Fruit fly (Drosophila melanogaster) whole organism, prepupa: ENCODE results near the gene CG14196.
A peak's percentile ranks its signal among the peaks of the same experiment; 100 is the strongest.

Experiments
- Blimp-1 ChIP-seq: fragments of 200-800 bp; sonication (Bioruptor generic); optimal IDR thresholded peaks from 3 replicates; lab custom pipeline; 2017; ENCODE audit warnings: missing biosample characterization, missing genetic modification characterization, mild to moderate bottlenecking, moderate library complexity, missing genetic modification reagents
- CG11294 ChIP-seq: fragments of 200-800 bp; sonication (Bioruptor generic); IDR thresholded peaks from 2 replicates; pipeline ENCODE4 v1.3.6; 2022; ENCODE audit warnings: missing biosample characterization, missing genetic modification characterization
- CG11762 ChIP-seq: fragments of 200-800 bp; sonication (Bioruptor generic); optimal IDR thresholded peaks from 3 replicates; lab custom pipeline; 2016; ENCODE audit warnings: missing biosample characterization, missing genetic modification characterization; ENCODE audit not compliant: insufficient read depth
- CG11902 ChIP-seq: fragments of 200-800 bp; sonication (Bioruptor generic); optimal IDR thresholded peaks from 3 replicates; lab custom pipeline; 2016; ENCODE audit warnings: missing biosample characterization, missing genetic modification characterization
- CG15336 ChIP-seq: fragments of 200-800 bp; sonication (Bioruptor generic); IDR thresholded peaks from 2 replicates; pipeline ENCODE4 v1.3.6; 2022; ENCODE audit warnings: missing biosample characterization, missing genetic modification characterization
- CG16779 ChIP-seq: fragments of 200-800 bp; sonication (Bioruptor generic); optimal IDR thresholded peaks from 3 replicates; lab custom pipeline; 2017; ENCODE audit warnings: missing biosample characterization, mild to moderate bottlenecking, missing genetic modification characterization
- CG31627 ChIP-seq: fragments of 200-800 bp; sonication (Bioruptor generic); optimal IDR thresholded peaks from 3 replicates; lab custom pipeline; 2016; ENCODE audit warnings: missing biosample characterization, missing genetic modification characterization
- CG34406 ChIP-seq: fragments of 200-800 bp; sonication (Bioruptor generic); optimal IDR thresholded peaks from 3 replicates; lab custom pipeline; 2016; ENCODE audit warnings: missing biosample characterization, missing genetic modification characterization
- CG3919 ChIP-seq: fragments of 200-800 bp; sonication (Bioruptor generic); optimal IDR thresholded peaks from 3 replicates; lab custom pipeline; 2016; ENCODE audit warnings: missing biosample characterization, missing genetic modification characterization
- CG6163 ChIP-seq: fragments of 200-800 bp; sonication (Bioruptor generic); IDR thresholded peaks from 3 replicates; pipeline ENCODE4 v1.3.6; 2022; ENCODE audit warnings: missing biosample characterization, missing genetic modification characterization
- CG6854 ChIP-seq: fragments of 200-800 bp; sonication (Bioruptor generic); optimal IDR thresholded peaks from 2 replicates; lab custom pipeline; 2017; ENCODE audit warnings: missing biosample characterization, mild to moderate bottlenecking, missing genetic modification characterization
- CG7368 ChIP-seq: fragments of 200-800 bp; sonication (Bioruptor generic); optimal IDR thresholded peaks from 3 replicates; lab custom pipeline; 2016; ENCODE audit warnings: missing biosample characterization, missing genetic modification characterization
- CG8119 ChIP-seq: fragments of 200-800 bp; sonication (Bioruptor generic); IDR thresholded peaks from 3 replicates; pipeline ENCODE4 v1.3.6; 2022; ENCODE audit warnings: missing biosample characterization, missing genetic modification characterization
- CG9139 ChIP-seq: fragments of 200-800 bp; sonication (Bioruptor generic); optimal IDR thresholded peaks from 3 replicates; lab custom pipeline; 2017; ENCODE audit warnings: missing biosample characterization, mild to moderate bottlenecking, missing genetic modification characterization
- Eip75B ChIP-seq: fragments of 200-800 bp; sonication (Bioruptor generic); optimal IDR thresholded peaks from 3 replicates; lab custom pipeline; 2016; ENCODE audit warnings: missing biosample characterization, missing genetic modification characterization
- Eip78C ChIP-seq: fragments of 200-800 bp; sonication (Bioruptor generic); peaks from one replicate; lab custom pipeline; 2016; ENCODE audit warnings: missing biosample characterization, missing genetic modification characterization
- Eip93F ChIP-seq: fragments of 200-800 bp; sonication (Bioruptor generic); optimal IDR thresholded peaks from 2 replicates; lab custom pipeline; 2016; ENCODE audit warnings: missing biosample characterization, mild to moderate bottlenecking, missing genetic modification characterization
- Ets21C ChIP-seq: fragments of 200-800 bp; sonication (Bioruptor generic); optimal IDR thresholded peaks from 3 replicates; lab custom pipeline; 2016; ENCODE audit warnings: missing biosample characterization, missing genetic modification characterization
- Ets96B ChIP-seq: fragments of 200-800 bp; optimal IDR thresholded peaks from 2 replicates; lab custom pipeline; 2019; ENCODE audit warnings: missing biosample characterization, mild to moderate bottlenecking, missing genetic modification characterization, moderate library complexity
- Gug ChIP-seq: fragments of 200-800 bp; sonication (Bioruptor generic); IDR thresholded peaks from 2 replicates; pipeline ENCODE4 v1.3.6; 2022; ENCODE audit warnings: missing biosample characterization, missing genetic modification characterization
- Hr39 ChIP-seq: fragments of 200-800 bp; sonication (Bioruptor generic); optimal IDR thresholded peaks from 2 replicates; lab custom pipeline; 2016; ENCODE audit warnings: missing biosample characterization, missing genetic modification characterization
- Met ChIP-seq: fragments of 200-800 bp; sonication (Bioruptor generic); optimal IDR thresholded peaks from 3 replicates; lab custom pipeline; 2016; ENCODE audit warnings: missing biosample characterization, missing genetic modification characterization
- OdsH ChIP-seq: fragments of 200-800 bp; sonication (Bioruptor generic); optimal IDR thresholded peaks from 3 replicates; lab custom pipeline; 2016; ENCODE audit warnings: missing biosample characterization, missing genetic modification characterization
- Smox ChIP-seq: fragments of 200-800 bp; sonication (Bioruptor generic); optimal IDR thresholded peaks from 3 replicates; lab custom pipeline; 2016; ENCODE audit warnings: missing biosample characterization, missing genetic modification characterization
- Sox14 ChIP-seq: fragments of 200-800 bp; sonication (Bioruptor generic); optimal IDR thresholded peaks from 3 replicates; lab custom pipeline; 2016; ENCODE audit warnings: missing biosample characterization, missing genetic modification characterization
- cyc ChIP-seq: fragments of 200-800 bp; sonication (Bioruptor generic); optimal IDR thresholded peaks from 3 replicates; lab custom pipeline; 2016; ENCODE audit warnings: missing biosample characterization, missing genetic modification characterization
- dac ChIP-seq: fragments of 200-800 bp; sonication (Bioruptor generic); optimal IDR thresholded peaks from 2 replicates; lab custom pipeline; 2017; ENCODE audit warnings: missing biosample characterization, mild to moderate bottlenecking, missing genetic modification characterization
- esn ChIP-seq: fragments of 200-800 bp; sonication (Bioruptor generic); optimal IDR thresholded peaks from 2 replicates; lab custom pipeline; 2016; ENCODE audit warnings: missing biosample characterization, mild to moderate bottlenecking, missing genetic modification characterization, moderate library complexity
- fd59A ChIP-seq: fragments of 200-800 bp; sonication (Bioruptor generic); optimal IDR thresholded peaks from 2 replicates; lab custom pipeline; 2017; ENCODE audit warnings: missing biosample characterization, mild to moderate bottlenecking, missing genetic modification characterization, missing genetic modification reagents
- fd85E ChIP-seq: fragments of 200-800 bp; sonication (Bioruptor generic); optimal IDR thresholded peaks from 3 replicates; lab custom pipeline; 2016; ENCODE audit warnings: missing biosample characterization, missing genetic modification characterization
- fkh ChIP-seq: fragments of 200-800 bp; sonication (Bioruptor generic); optimal IDR thresholded peaks from 3 replicates; lab custom pipeline; 2017; ENCODE audit warnings: missing biosample characterization, mild to moderate bottlenecking, missing genetic modification characterization, moderate library complexity
- pdm3 ChIP-seq: fragments of 200-800 bp; sonication (Bioruptor generic); optimal IDR thresholded peaks from 3 replicates; lab custom pipeline; 2016; ENCODE audit warnings: missing biosample characterization, missing genetic modification characterization
- salr ChIP-seq, 2 experiments: fragments of 200-800 bp; sonication (Bioruptor generic); optimal IDR thresholded peaks; 3 replicates each; lab custom pipeline; 2016 to 2018; ENCODE audit warnings: missing biosample characterization in 2 of 2, missing genetic modification characterization in 2 of 2, mild to moderate bottlenecking in 1 of 2
- spab ChIP-seq: fragments of 200-800 bp; sonication (Bioruptor generic); optimal IDR thresholded peaks from 2 replicates; lab custom pipeline; 2017; ENCODE audit warnings: missing biosample characterization, mild to moderate bottlenecking, missing genetic modification characterization, missing genetic modification reagents
- ss ChIP-seq, 2 experiments: fragments of 200-800 bp; sonication (Bioruptor generic); optimal IDR thresholded peaks; 2 replicates in 1 of 2; 3 replicates in 1 of 2; lab custom pipeline; 2017 to 2018; ENCODE audit warnings: mild to moderate bottlenecking in 2 of 2, missing biosample characterization in 2 of 2, missing genetic modification characterization in 2 of 2, moderate library complexity in 1 of 2
- svp ChIP-seq: fragments of 200-800 bp; sonication (Bioruptor generic); peaks from one replicate; lab custom pipeline; 2016; ENCODE audit warnings: missing biosample characterization, missing genetic modification characterization
- topi ChIP-seq: fragments of 200-800 bp; sonication (Bioruptor generic); optimal IDR thresholded peaks from 3 replicates; lab custom pipeline; 2016; ENCODE audit warnings: missing biosample characterization, missing genetic modification characterization
- vri ChIP-seq: fragments of 200-800 bp; sonication (Bioruptor generic); optimal IDR thresholded peaks from 3 replicates; lab custom pipeline; 2016; ENCODE audit warnings: missing biosample characterization, mild to moderate bottlenecking, missing genetic modification characterization

Gene CG14196

DNA sequence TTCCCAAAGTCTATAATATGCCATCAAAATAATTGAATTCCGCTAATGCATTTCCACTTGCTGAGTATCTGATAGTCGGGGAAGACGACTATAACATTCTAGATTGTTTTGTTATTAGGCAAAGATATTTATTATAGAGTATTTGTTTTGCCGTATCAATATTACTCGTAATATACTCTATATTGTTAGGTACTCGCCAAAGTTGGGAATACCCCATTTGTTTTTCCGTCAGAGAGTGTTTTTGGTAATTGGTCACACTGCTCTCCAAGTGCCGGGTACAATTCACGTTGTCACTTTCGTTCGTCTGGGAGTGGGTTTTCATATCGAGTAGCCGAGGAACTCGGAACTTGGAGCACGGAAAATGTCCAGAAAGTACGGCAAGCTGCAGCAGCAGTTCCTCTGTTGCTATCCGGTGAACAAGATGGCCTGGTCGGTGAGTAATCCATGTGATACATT is 1.8 kb upstream of the CG14196 start, which contains the start of gene CG7889 (continued):
- TF ChIP-seq fd85E (GFP tag; lab: Kevin White, UChicago) (no peak), CG7368 (GFP tag; lab: Kevin White, UChicago) (no peak), Met (GFP tag; lab: Kevin White, UChicago) (peak; percentile 18), vri (GFP tag; lab: Kevin White, UChicago) (no peak), Ets21C (GFP tag; lab: Kevin White, UChicago) (no peak), CG11902 (GFP tag; lab: Kevin White, UChicago) (no peak), dac (GFP tag; lab: Kevin White, UChicago) (no peak), Hr39 (peak; percentile 7), OdsH (GFP tag; lab: Kevin White, UChicago) (no peak), CG9139 (GFP tag; lab: Kevin White, UChicago) (no peak), esn (GFP tag; lab: Kevin White, UChicago) (peak; percentile 8), CG3919 (peak; percentile 39)

DNA sequence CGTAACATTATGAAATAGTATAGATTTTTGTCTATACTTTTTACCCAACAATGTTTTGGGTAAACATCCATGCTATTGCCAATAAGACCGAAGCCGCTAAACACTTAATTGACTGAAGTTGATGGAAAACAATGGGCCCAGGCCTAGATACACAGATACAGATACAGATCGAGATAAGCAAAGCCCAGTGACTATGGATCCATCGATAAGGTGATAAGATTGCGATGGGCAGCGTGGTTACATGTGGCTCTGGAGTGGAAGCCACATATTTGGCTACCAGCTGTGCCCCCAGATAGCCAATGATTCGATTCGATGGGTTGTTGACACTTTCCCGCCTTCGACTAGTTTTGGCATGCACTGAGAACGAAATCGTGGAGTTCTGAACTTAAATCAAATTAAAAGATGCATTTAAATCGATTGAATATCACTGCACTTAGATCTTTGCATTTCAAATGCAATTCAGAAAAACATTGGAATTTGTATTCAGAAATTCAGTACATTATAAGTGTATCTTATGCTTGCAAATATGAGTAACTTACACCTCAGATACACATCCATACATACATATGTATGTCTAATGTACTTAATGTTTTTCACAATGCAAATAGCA is 1.3 kb downstream of the CG14196 start:
- TF ChIP-seq Sox14 (GFP tag; lab: Kevin White, UChicago), result no peak

dm6 chrX:19239365-19239764 is 2.3 kb downstream of the CG14196 start:
- TF ChIP-seq CG16779 (tag; lab: Kevin White, UChicago), result no peak
- TF ChIP-seq Ets96B (tag; lab: Kevin White, UChicago), result no peak
- no peak for TF ChIP-seq CG6854 (GFP tag; lab: Kevin White, UChicago)
- TF ChIP-seq CG31627 (GFP tag; lab: Kevin White, UChicago), result no peak
- no peak for TF ChIP-seq salr (GFP tag; optimal IDR thresholded peaks at IDR 0.05; lab: Kevin White, UChicago)
- no peak for TF ChIP-seq Eip93F (GFP tag; lab: Kevin White, UChicago)
- no peak for TF ChIP-seq Ets21C (GFP tag; lab: Kevin White, UChicago)
- no peak for TF ChIP-seq CG15336 (GFP tag; lab: Robert Waterston, UW)
- no peak for TF ChIP-seq fd85E (GFP tag; lab: Kevin White, UChicago)
- TF ChIP-seq CG8119, result no peak
- TF ChIP-seq fkh (GFP tag; lab: Kevin White, UChicago), result no peak
- no peak for TF ChIP-seq CG34406
- no peak for TF ChIP-seq CG7368 (GFP tag; lab: Kevin White, UChicago)
- TF ChIP-seq Gug (GFP tag; lab: Robert Waterston, UW), result no peak
- no peak for TF ChIP-seq Sox14 (GFP tag; lab: Kevin White, UChicago)
- no peak for TF ChIP-seq cyc (GFP tag; lab: Kevin White, UChicago)
- TF ChIP-seq topi (GFP tag; lab: Kevin White, UChicago), result no peak

DNA sequence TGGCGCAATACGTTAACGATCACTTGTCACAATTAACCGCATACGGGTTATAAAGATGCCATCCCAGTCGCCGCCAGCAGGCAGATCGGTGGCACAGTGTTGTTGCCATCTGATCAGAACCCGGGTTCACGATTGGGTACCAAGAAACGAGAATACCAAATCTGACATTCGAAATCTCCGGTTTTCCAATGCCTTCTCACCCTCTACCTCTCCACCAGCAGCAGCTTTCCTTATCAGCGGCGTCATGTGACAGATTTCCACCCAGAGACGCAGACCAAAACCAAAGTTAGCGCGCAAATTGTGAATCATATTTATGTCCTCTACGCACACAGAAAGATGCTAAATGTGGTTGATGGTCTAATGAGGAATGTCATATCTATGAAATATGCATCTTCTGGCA is 3.0 kb downstream of the CG14196 start:
- TF ChIP-seq Gug (GFP tag; lab: Robert Waterston, UW) (no peak), CG31627 (GFP tag; lab: Kevin White, UChicago) (no peak), Eip93F (GFP tag; lab: Kevin White, UChicago) (no peak), CG7368 (GFP tag; lab: Kevin White, UChicago) (no peak), svp (GFP tag; lab: Kevin White, UChicago) (peak; percentile 91)

- TF ChIP-seq dac (GFP tag; lab: Kevin White, UChicago), result peak; percentile 67
- TF ChIP-seq Gug (GFP tag; lab: Robert Waterston, UW), result no peak; the same call in 1 of the 2 replicates
- TF ChIP-seq Blimp-1 (GFP tag; lab: Kevin White, UChicago), result peak; percentile 91
- peak; percentile 16 for TF ChIP-seq fd85E (GFP tag; lab: Kevin White, UChicago)
- peak; percentile 26 for TF ChIP-seq spab (GFP tag; lab: Kevin White, UChicago)
- peak; percentile 72 for TF ChIP-seq CG3919
- peak; percentile 78 for TF ChIP-seq svp (GFP tag; lab: Kevin White, UChicago)
- no peak for TF ChIP-seq Eip93F (GFP tag; lab: Kevin White, UChicago)
- peak; percentile 63 for TF ChIP-seq Smox (GFP tag; lab: Kevin White, UChicago)
- peak; percentile 72 for TF ChIP-seq OdsH (GFP tag; lab: Kevin White, UChicago)
- TF ChIP-seq Eip78C (GFP tag; lab: Kevin White, UChicago), result peak; percentile 95
- TF ChIP-seq Eip75B (GFP tag; lab: Kevin White, UChicago), result peak; percentile 67
- TF ChIP-seq pdm3 (GFP tag; lab: Kevin White, UChicago), result peak; percentile 72
- TF ChIP-seq CG11294, result no peak
- TF ChIP-seq CG11762 (GFP tag; lab: Kevin White, UChicago), result peak; percentile 65
- peak; percentile 75 for TF ChIP-seq topi (GFP tag; lab: Kevin White, UChicago)
- TF ChIP-seq CG6163 (GFP tag; lab: Robert Waterston, UW), result peak; percentile 37; the same call in 2 of the 3 replicates
- peak; percentile 74 for TF ChIP-seq CG34406
- TF ChIP-seq fkh (GFP tag; lab: Kevin White, UChicago), result no peak
- peak; percentile 27 for TF ChIP-seq CG6854 (GFP tag; lab: Kevin White, UChicago)
- TF ChIP-seq ss (GFP tag; optimal IDR thresholded peaks at IDR 0.05; lab: Kevin White, UChicago), result peak in 1 of 2 experiments; percentile 48
- peak; percentile 49 for TF ChIP-seq Ets96B (tag; lab: Kevin White, UChicago)
- TF ChIP-seq fd59A (GFP tag; lab: Kevin White, UChicago), result peak; percentile 57
- TF ChIP-seq CG9139 (GFP tag; lab: Kevin White, UChicago), result no peak
Observed at dm6 chrX:19229855-19230433, 11.7 kb downstream of the CG14196 start.
